Worm (Caenorhabditis elegans) whole organism, L2 larva: ENCODE data around the gene mlt-3.

Source experiments
- F13H6.1 ChIP-seq: sonication (generic microtip); optimal IDR thresholded peaks from 2 replicates; lab custom pipeline; 2016; ENCODE audit warnings: missing genetic modification characterization, missing compliant biosample characterization
- R02D3.7 ChIP-seq: fragments of 150-350 bp; optimal IDR thresholded peaks from 2 replicates; lab custom pipeline; 2014; ENCODE audit warnings: missing biosample characterization, missing genetic modification characterization
- Y55F3AM.14 ChIP-seq: fragments of 200-800 bp; sonication (Bioruptor generic); optimal IDR thresholded peaks from 2 replicates; lab custom pipeline; 2018; ENCODE audit warnings: mild to moderate bottlenecking, missing genetic modification characterization, missing compliant biosample characterization
- ZK546.5 ChIP-seq: sonication (generic microtip); optimal IDR thresholded peaks from 2 replicates; lab custom pipeline; 2017; ENCODE audit warnings: missing biosample characterization, missing genetic modification characterization
- ama-1 ChIP-seq: fragments of 150-350 bp; optimal IDR thresholded peaks from 2 replicates; lab custom pipeline; 2018; ENCODE audit warnings: inconsistent platforms
- ceh-16 ChIP-seq: fragments of 150-350 bp; optimal IDR thresholded peaks from 2 replicates; lab custom pipeline; 2014; ENCODE audit warnings: missing biosample characterization, missing genetic modification characterization
- crh-2 ChIP-seq: sonication (generic microtip); optimal IDR thresholded peaks from 2 replicates; lab custom pipeline; 2017; ENCODE audit warnings: missing biosample characterization, missing genetic modification characterization
- dmd-4 ChIP-seq: sonication (generic microtip); optimal IDR thresholded peaks from 2 replicates; lab custom pipeline; 2017; ENCODE audit warnings: missing biosample characterization, missing genetic modification characterization
- egl-27 ChIP-seq: sonication (generic microtip); optimal IDR thresholded peaks from 3 replicates; lab custom pipeline; 2017; ENCODE audit warnings: missing biosample characterization, missing genetic modification reagents, missing genetic modification characterization
- elt-3 ChIP-seq: sonication (generic microtip); optimal IDR thresholded peaks from 2 replicates; lab custom pipeline; 2017; ENCODE audit warnings: missing biosample characterization, missing genetic modification characterization
- fos-1 ChIP-seq: fragments of 150-350 bp; optimal IDR thresholded peaks from 2 replicates; lab custom pipeline; 2014; ENCODE audit warnings: missing biosample characterization, missing genetic modification characterization
- lin-13 ChIP-seq: fragments of 150-350 bp; optimal IDR thresholded peaks from 2 replicates; lab custom pipeline; 2014; ENCODE audit warnings: missing biosample characterization, missing genetic modification reagents, missing genetic modification characterization
- lin-39 ChIP-seq: fragments of 150-350 bp; optimal IDR thresholded peaks from 2 replicates; lab custom pipeline; 2014; ENCODE audit warnings: missing biosample characterization, missing genetic modification reagents, missing genetic modification characterization
- lsy-2 ChIP-seq, 2 experiments: fragments of 150-350 bp in 1 of 2; sonication (generic microtip) in 1 of 2; optimal IDR thresholded peaks; 2 replicates each; lab custom pipeline; 2014 to 2017; ENCODE audit warnings: missing biosample characterization in 2 of 2, missing genetic modification characterization in 2 of 2
- mab-5 ChIP-seq: fragments of 150-350 bp; optimal IDR thresholded peaks from 2 replicates; lab custom pipeline; 2014; ENCODE audit warnings: missing biosample characterization, missing genetic modification characterization
- mdl-1 ChIP-seq, 2 experiments: fragments of 150-350 bp in 1 of 2; sonication (generic microtip) in 1 of 2; optimal IDR thresholded peaks; 2 replicates each; lab custom pipeline; 2017; ENCODE audit warnings: missing biosample characterization in 2 of 2, missing genetic modification characterization in 2 of 2
- nhr-10 ChIP-seq: sonication (generic microtip); optimal IDR thresholded peaks from 2 replicates; lab custom pipeline; 2017; ENCODE audit warnings: missing biosample characterization, missing genetic modification characterization
- nhr-12 ChIP-seq: fragments of 150-350 bp; optimal IDR thresholded peaks from 2 replicates; lab custom pipeline; 2014; ENCODE audit warnings: missing biosample characterization, missing genetic modification characterization
- nhr-129 ChIP-seq: fragments of 150-350 bp; optimal IDR thresholded peaks from 2 replicates; lab custom pipeline; 2014; ENCODE audit warnings: missing biosample characterization, missing genetic modification characterization
- nhr-23 ChIP-seq: fragments of 150-350 bp; optimal IDR thresholded peaks from 2 replicates; lab custom pipeline; 2014; ENCODE audit warnings: missing biosample characterization, missing genetic modification reagents, missing genetic modification characterization
- nhr-25 ChIP-seq: fragments of 150-350 bp; sonication (generic microtip); optimal IDR thresholded peaks from 3 replicates; lab custom pipeline; 2014; ENCODE audit warnings: missing biosample characterization, missing genetic modification characterization
- nhr-77 ChIP-seq: fragments of 150-350 bp; optimal IDR thresholded peaks from 2 replicates; lab custom pipeline; 2014; ENCODE audit warnings: missing biosample characterization, missing genetic modification characterization
- sem-4 ChIP-seq: fragments of 150-350 bp; optimal IDR thresholded peaks from 2 replicates; lab custom pipeline; 2014; ENCODE audit warnings: missing biosample characterization, missing genetic modification reagents, missing genetic modification characterization
- skn-1 ChIP-seq: sonication (generic microtip); optimal IDR thresholded peaks from 2 replicates; lab custom pipeline; 2017; ENCODE audit warnings: missing biosample characterization, missing genetic modification characterization
- sma-9 ChIP-seq, 2 experiments: fragments of 150-350 bp in 1 of 2; sonication (generic microtip) in 1 of 2; optimal IDR thresholded peaks; 2 replicates each; lab custom pipeline; 2014 to 2016; ENCODE audit warnings: missing genetic modification characterization in 2 of 2, mild to moderate bottlenecking in 1 of 2, missing biosample characterization in 1 of 2, missing compliant biosample characterization in 1 of 2, missing genetic modification reagents in 1 of 2, moderate library complexity in 1 of 2
- snpc-4 ChIP-seq: fragments of 150-350 bp; optimal IDR thresholded peaks from 2 replicates; lab custom pipeline; 2014; ENCODE audit warnings: missing biosample characterization, missing genetic modification characterization
- unc-62 ChIP-seq: fragments of 150-350 bp; optimal IDR thresholded peaks from 2 replicates; lab custom pipeline; 2014; ENCODE audit warnings: missing biosample characterization, missing genetic modification reagents, missing genetic modification characterization
- zag-1 ChIP-seq: fragments of 150-350 bp; optimal IDR thresholded peaks from 2 replicates; lab custom pipeline; 2014; ENCODE audit warnings: missing biosample characterization, missing genetic modification characterization
- ztf-1 ChIP-seq: fragments of 200-800 bp; sonication (Bioruptor generic); conservative IDR thresholded peaks from 2 replicates; pipeline ENCODE4 v1.3.6; 2022; ENCODE audit warnings: missing genetic modification characterization, missing compliant biosample characterization
- ztf-4 ChIP-seq: fragments of 150-350 bp; optimal IDR thresholded peaks from 2 replicates; lab custom pipeline; 2014; ENCODE audit warnings: missing biosample characterization, missing genetic modification characterization

mlt-3 gene

ce11 chrIV:12198816-12199215, 28.1 kb downstream of the mlt-3 start:
- peak; percentile 71 for TF ChIP-seq nhr-129 (tag; lab: Kevin White, UChicago)
- no peak for TF ChIP-seq zag-1 (tag; lab: Kevin White, UChicago)
- peak; percentile 51 for TF ChIP-seq F13H6.1 (tag; lab: Kevin White, UChicago)
- TF ChIP-seq sma-9 (GFP tag; optimal IDR thresholded peaks at IDR 0.05; lab: Kevin White, UChicago) = peak; percentile 17
- no peak for TF ChIP-seq sma-9 (tag; optimal IDR thresholded peaks at IDR 0.05; lab: Kevin White, UChicago)
- TF ChIP-seq, all 48 proteins: peak for 3

DNA sequence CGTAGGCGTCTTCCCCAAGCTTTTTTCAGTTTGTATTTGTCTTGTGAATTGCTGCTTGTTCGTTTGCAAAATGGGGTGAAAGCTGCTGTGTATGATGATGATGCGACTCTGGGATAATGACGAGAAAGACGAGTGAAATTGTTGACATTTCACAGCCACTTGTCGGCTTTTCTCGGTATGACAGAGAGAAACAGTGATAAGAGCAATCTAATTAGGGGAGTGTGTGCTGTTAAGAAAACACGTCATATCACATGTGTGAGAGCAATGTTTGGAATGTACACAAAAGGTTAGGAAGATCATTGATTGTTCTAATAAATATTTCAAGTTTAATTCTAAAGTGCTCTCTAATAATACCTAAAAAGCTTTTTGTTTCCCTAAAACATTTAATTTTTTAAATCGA, 29.2 kb downstream of the mlt-3 start:
- TF ChIP-seq nhr-129 (tag; lab: Kevin White, UChicago) = peak; percentile 52
- TF ChIP-seq unc-62 = no peak
- TF ChIP-seq lsy-2 (tag; optimal IDR thresholded peaks at IDR 0.05; lab: Kevin White, UChicago) = no peak
- TF ChIP-seq F13H6.1 (tag; lab: Kevin White, UChicago) = peak; percentile 22
- TF ChIP-seq fos-1 = peak; percentile 33
- no peak for TF ChIP-seq ceh-16
- peak; percentile 54 for TF ChIP-seq crh-2 (tag; lab: Kevin White, UChicago)
- TF ChIP-seq sma-9 (GFP tag; optimal IDR thresholded peaks at IDR 0.05; lab: Kevin White, UChicago) = peak; percentile 75
- no peak for TF ChIP-seq sma-9 (tag; optimal IDR thresholded peaks at IDR 0.05; lab: Kevin White, UChicago)

DNA sequence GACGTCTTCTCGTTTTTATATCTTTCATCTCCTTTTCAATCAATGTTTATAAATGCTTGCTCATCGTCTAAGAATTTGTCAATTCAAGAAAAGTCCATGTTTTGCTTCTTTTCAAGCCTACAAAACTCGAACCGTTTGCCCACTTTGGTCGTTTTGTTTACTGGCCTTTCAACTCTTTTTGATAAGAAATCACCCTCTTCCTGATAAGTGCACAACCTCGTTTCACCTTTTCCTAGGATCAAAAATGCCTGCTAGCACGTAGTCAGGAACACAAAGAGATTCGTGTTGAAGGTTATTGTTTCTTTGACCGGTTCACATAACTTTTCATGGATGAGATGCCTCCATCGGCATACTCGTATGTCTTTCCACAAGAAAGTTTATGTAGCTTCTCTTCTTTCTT, 30.3 kb downstream of the mlt-3 start:
- TF ChIP-seq mdl-1 (tag; optimal IDR thresholded peaks at IDR 0.05; lab: Kevin White, UChicago) = no peak
- no peak for TF ChIP-seq ZK546.5 (tag; lab: Kevin White, UChicago)
- no peak for TF ChIP-seq zag-1 (tag; lab: Kevin White, UChicago)
- no peak for TF ChIP-seq crh-2 (tag; lab: Kevin White, UChicago)
- peak; percentile 17 for TF ChIP-seq nhr-129 (tag; lab: Kevin White, UChicago)
- TF ChIP-seq elt-3 (tag; lab: Kevin White, UChicago) = no peak
- no peak for TF ChIP-seq Y55F3AM.14 (GFP tag; lab: Kevin White, UChicago)
- TF ChIP-seq ztf-1 (GFP tag; lab: Robert Waterston, UW) = no peak
- TF ChIP-seq fos-1 = peak; percentile 23

ce11 chrIV:12194668-12195067, 32.2 kb downstream of the mlt-3 start:
- TF ChIP-seq skn-1 (tag; lab: Kevin White, UChicago) (no peak), nhr-23 (no peak), R02D3.7 (no peak)

DNA sequence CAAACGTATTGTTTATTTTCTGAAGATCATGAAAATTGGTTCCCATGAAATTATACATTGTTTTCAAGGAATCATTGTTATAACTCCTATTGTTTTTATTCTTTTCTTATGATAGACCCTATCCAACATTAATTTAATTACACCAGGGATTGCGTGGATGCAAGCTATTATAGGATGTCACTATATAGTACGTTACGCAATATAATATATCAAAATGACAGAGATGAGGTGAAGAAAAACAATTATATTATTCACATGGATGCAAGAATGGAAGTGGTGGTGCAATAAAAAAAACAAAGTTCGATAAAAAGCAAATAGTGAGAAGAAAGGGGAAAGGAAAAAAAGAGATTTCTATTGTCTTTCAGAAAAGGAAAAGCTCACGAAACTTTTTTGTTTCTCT, 33.6 kb downstream of the mlt-3 start:
- TF ChIP-seq dmd-4 (tag; lab: Kevin White, UChicago) (no peak), lsy-2 (tag; optimal IDR thresholded peaks at IDR 0.05; lab: Kevin White, UChicago) (no peak), nhr-77 (tag; lab: Kevin White, UChicago) (no peak), unc-62 (no peak), lin-39 (tag; lab: Kevin White, UChicago) (no peak), nhr-129 (tag; lab: Kevin White, UChicago) (no peak), nhr-10 (tag; lab: Kevin White, UChicago) (no peak), ztf-4 (no peak), mab-5 (tag; lab: Kevin White, UChicago) (no peak), sem-4 (no peak), ama-1 (lab: Kevin White, UChicago) (no peak), nhr-25 (tag; lab: Kevin White, UChicago) (no peak), skn-1 (tag; lab: Kevin White, UChicago) (no peak), elt-3 (tag; lab: Kevin White, UChicago) (no peak), egl-27 (no peak), fos-1 (no peak), snpc-4 (tag; lab: Kevin White, UChicago) (no peak), F13H6.1 (tag; lab: Kevin White, UChicago) (no peak)

DNA sequence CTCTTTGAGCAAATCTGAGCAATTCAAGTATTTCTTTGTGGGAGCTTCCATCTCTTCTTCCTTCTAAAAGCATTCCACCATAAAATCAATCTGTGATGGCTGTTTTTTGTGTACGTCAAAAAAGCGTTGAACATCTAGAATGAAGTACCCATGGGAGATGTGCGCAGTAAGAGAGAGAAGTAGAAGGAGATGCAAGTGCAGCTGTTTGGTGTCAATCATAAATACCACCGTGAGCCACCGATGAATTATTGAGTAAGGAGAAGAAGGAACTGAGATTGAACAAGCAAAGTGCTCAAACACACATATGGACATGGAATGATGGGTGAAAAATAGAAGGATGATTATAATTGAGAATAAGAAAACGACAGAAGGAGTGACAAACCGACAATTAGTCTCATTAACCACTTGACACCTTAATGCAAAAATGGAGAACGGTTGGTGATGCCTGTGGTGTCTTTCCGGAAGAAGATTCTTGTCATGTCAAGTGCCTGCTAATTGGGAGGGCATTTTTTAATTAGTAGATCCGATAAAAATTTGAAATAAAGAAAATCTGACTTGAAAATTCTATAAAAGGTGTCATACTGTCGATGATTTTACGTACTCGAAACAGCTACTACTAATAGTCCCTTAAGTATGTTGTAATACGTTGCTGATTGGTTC, 34.7 kb downstream of the mlt-3 start:
- peak; percentile 21 for TF ChIP-seq mab-5 (tag; lab: Kevin White, UChicago)
- TF ChIP-seq dmd-4 (tag; lab: Kevin White, UChicago) = no peak
- TF ChIP-seq nhr-12 (tag; lab: Kevin White, UChicago) = no peak
- no peak for TF ChIP-seq lin-13 (GFP tag; lab: Kevin White, UChicago)
- peak; percentile 56 for TF ChIP-seq nhr-129 (tag; lab: Kevin White, UChicago)
